Worm (Caenorhabditis elegans): ENCODE results near the gene unc-58.

Gene unc-58

DNA sequence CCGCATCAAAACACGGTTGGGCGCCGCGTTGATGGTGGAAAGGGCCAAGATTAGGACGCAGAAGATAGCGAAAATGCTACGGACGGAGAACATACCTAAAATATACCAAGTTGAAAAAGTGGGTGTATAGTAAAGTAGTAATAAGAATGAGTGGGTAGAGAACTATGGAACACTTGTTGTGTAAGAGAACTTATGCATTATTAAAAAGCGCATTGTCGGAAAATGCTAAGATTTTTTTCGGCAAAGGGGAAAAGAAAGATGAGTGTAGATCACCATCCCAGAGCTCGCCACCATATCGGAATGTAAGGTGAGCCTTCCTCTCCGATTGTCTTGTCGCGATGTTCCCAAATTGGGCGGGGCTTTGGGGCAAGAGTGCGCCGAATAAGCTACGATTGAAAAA, 45.1 kb downstream of the unc-58 start, which contains the start of gene flp-28:
TSS of gene flp-28 (minus strand) at position 101 of the 400 bp plus-strand sequence.
- no peak for TF ChIP-seq nhr-237 (tag; optimal IDR thresholded peaks at IDR 0.05)

DNA sequence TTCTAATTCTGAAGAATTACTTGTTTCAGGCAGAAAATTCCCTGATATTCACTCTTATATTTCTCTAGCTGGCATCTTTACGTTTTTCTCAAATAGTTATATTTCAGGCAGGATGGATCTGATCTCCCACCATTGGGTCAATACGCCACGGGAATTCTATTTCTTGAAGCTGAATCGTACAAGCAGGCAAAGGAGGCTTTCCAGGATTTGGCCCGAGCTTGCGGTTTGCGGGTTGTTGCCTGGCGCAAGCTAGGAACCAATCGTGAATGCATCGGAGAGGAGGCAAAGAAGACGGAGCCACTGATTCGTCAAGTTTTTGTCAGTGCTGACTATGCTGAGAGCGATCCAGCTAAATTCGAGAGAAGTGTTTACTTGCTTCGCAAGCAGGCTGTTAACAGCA, 47.9 kb downstream of the unc-58 start:
- no peak for TF ChIP-seq flh-1 (GFP tag; optimal IDR thresholded peaks at IDR 0.05)
- TF ChIP-seq elt-3 (tag; optimal IDR thresholded peaks at IDR 0.05), result no peak
- no peak for TF ChIP-seq pha-4 (tag; optimal IDR thresholded peaks at IDR 0.05)
- no peak for TF ChIP-seq snpc-4 (tag; optimal IDR thresholded peaks at IDR 0.05)
- TF ChIP-seq blmp-1 (tag; optimal IDR thresholded peaks at IDR 0.05), result no peak
- no peak for TF ChIP-seq lin-32 (GFP tag; optimal IDR thresholded peaks at IDR 0.05)
- no peak for TF ChIP-seq hlh-1 (tag; optimal IDR thresholded peaks at IDR 0.05)
- no peak for TF ChIP-seq tbx-8 (GFP tag; optimal IDR thresholded peaks at IDR 0.05)
- no peak for TF ChIP-seq ces-1 (GFP tag; optimal IDR thresholded peaks at IDR 0.05)
- no peak for TF ChIP-seq nhr-12 (tag; optimal IDR thresholded peaks at IDR 0.05)

DNA sequence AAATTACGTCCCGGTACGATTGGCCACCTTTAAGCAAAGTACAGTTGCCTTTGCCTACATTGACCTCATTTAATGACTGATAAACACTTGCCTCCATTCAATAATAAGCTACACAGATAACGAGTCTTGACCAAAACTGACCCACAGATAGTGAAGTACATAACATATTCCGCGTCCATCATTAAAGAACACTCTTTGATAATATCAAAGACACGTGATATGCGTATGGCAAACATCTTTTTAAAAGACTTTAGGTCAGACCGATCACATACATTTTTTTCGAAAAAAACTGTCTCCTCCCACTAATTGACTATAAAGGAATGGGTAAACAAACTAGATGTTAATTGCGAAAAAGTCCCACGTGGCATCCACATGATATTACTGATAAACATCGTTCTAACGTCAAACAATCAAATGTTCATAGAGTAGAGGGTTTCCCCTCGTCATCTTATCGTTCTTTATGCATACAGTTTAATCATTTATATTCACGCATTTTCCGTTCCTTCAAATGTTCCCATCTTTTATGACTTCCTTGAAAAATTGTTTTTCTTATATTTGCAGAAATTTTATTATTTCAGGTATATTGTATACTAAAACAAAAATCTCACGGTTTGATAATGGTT, 48.8 kb downstream of the unc-58 start, which contains the start of gene W07E11.1:
TSS of gene W07E11.1 (plus strand) at position 573 of the 623 bp plus-strand sequence.
- TF ChIP-seq sem-2 (GFP tag; optimal IDR thresholded peaks at IDR 0.05) (no peak), unc-39 (tag; optimal IDR thresholded peaks at IDR 0.05) (no peak), unc-62 (GFP tag; optimal IDR thresholded peaks at IDR 0.05) (no peak), nhr-2 (tag; optimal IDR thresholded peaks at IDR 0.05) (no peak), ces-1 (GFP tag; optimal IDR thresholded peaks at IDR 0.05) (no peak), sptf-1 (tag; optimal IDR thresholded peaks at IDR 0.05) (no peak), ham-2 (GFP tag; optimal IDR thresholded peaks at IDR 0.05) (no peak), tbx-8 (GFP tag; optimal IDR thresholded peaks at IDR 0.05) (no peak), mab-5 (tag; optimal IDR thresholded peaks at IDR 0.05) (no peak), mep-1 (tag; optimal IDR thresholded peaks at IDR 0.05) (no peak), nhr-12 (tag; optimal IDR thresholded peaks at IDR 0.05) (no peak), elt-1 (tag; optimal IDR thresholded peaks at IDR 0.05; ENCODE audit: borderline replicate concordance, insufficient read depth) (no peak), nhr-76 (tag; optimal IDR thresholded peaks at IDR 0.05) (no peak), bed-3 (GFP tag; optimal IDR thresholded peaks at IDR 0.05) (no peak), blmp-1 (tag; optimal IDR thresholded peaks at IDR 0.05) (no peak), pha-4 (tag; optimal IDR thresholded peaks at IDR 0.05) (no peak)

DNA sequence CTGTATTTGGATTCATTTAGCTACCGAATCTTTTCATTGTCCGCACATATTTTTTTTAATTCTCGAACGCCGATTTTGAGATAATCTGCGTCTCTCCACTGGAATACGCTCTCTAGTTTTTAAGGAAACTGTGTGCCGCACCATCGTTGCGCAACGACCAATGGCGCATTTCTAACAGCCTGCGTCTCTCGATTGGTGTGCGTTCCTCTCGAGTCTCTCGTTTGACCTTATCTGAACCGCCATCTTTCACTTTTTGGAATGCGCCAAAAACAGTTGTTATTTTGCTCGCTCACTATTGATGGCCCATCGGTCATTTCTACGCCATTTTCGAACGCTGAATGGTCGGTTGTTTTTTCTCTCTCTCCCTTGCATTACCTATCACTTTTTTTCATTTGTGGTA, 49.7 kb downstream of the unc-58 start:
- TF ChIP-seq elt-1 (tag; optimal IDR thresholded peaks at IDR 0.05; ENCODE audit: borderline replicate concordance, insufficient read depth) (peak; percentile 84), nhr-2 (tag; optimal IDR thresholded peaks at IDR 0.05) (peak; percentile 51), zip-8 (tag; optimal IDR thresholded peaks at IDR 0.05) (peak; percentile 37), ham-2 (GFP tag; optimal IDR thresholded peaks at IDR 0.05) (no peak), elt-3 (tag; optimal IDR thresholded peaks at IDR 0.05) (no peak), ceh-39 (tag; optimal IDR thresholded peaks at IDR 0.05) (no peak)

DNA sequence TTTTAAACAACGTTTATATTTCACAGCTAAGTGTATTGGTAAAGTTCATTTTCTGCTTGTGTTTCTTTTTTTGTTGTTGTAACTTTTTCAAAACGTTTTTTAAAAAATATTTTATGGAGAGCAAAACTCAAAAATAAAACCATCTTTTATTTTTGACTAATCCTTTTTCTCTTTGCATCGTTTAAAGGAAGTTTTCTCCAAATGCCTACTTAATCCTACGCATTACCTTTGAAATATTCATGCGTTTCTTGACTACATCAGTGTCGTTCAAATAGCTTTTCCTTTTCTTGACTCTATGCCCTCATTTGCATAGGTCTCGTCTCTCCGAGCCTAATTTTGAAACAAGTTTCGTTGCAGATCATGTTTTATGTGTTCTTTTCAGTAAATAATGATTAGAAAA, 51.9 kb downstream of the unc-58 start:
- TF ChIP-seq unc-39 (tag; optimal IDR thresholded peaks at IDR 0.05), result no peak
- TF ChIP-seq ztf-11 (tag; optimal IDR thresholded peaks at IDR 0.05), result no peak
- TF ChIP-seq nhr-2 (tag; optimal IDR thresholded peaks at IDR 0.05), result no peak

DNA sequence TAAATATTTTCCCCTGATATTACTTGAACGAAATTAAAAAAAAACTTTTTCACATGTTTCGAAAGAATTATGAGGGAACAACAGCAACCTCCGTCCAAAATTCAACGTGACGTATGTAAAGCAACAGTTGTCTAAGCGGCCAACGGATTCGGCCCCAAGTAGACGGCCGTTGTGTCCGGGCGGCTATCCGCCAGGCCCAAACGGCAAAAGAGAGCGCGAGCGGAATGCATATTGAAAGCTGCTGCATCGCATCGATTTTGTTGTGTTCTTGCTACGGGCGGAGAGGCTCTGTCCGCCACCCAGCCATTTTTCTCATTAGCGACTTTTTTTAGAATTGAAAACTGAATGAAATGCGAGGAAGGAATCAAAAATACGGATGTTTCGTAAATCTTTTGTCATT, 53.8 kb downstream of the unc-58 start:
- TF ChIP-seq unc-39 (tag; optimal IDR thresholded peaks at IDR 0.05) (no peak), hlh-1 (tag; optimal IDR thresholded peaks at IDR 0.05) (peak; percentile 76)

DNA sequence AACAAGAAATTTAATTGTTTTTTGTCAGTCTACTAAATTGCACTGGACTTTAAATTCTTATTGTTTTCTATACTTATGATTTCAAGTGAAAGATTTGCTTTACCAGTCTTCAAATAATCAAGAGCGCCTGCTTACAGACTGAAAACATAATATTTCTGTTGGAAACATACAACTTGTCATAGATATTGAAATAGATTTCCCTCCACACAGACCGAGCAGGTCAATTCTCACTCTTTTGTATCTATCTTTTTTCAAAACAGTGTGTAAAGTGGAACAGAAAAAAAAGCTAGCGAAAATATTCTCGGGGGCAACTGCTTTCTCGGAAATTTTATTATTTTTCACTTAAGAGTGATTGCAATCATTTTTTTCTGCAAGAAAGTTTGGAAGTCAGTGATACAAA, 54.3 kb downstream of the unc-58 start:
- no peak for TF ChIP-seq nhr-12 (tag; optimal IDR thresholded peaks at IDR 0.05)
- no peak for TF ChIP-seq nhr-76 (tag; optimal IDR thresholded peaks at IDR 0.05)
- TF ChIP-seq lin-13 (tag; optimal IDR thresholded peaks at IDR 0.05), result no peak
- no peak for TF ChIP-seq nhr-2 (tag; optimal IDR thresholded peaks at IDR 0.05)
- no peak for TF ChIP-seq sptf-1 (tag; optimal IDR thresholded peaks at IDR 0.05)
- no peak for TF ChIP-seq ztf-11 (tag; optimal IDR thresholded peaks at IDR 0.05)
- no peak for TF ChIP-seq unc-39 (tag; optimal IDR thresholded peaks at IDR 0.05)
- TF ChIP-seq drap-1 (GFP tag; optimal IDR thresholded peaks at IDR 0.05), result no peak
- no peak for TF ChIP-seq lin-32 (GFP tag; optimal IDR thresholded peaks at IDR 0.05)
- TF ChIP-seq tbx-8 (GFP tag; optimal IDR thresholded peaks at IDR 0.05), result no peak
- TF ChIP-seq blmp-1 (tag; optimal IDR thresholded peaks at IDR 0.05), result no peak
- no peak for TF ChIP-seq nhr-28 (tag; optimal IDR thresholded peaks at IDR 0.05)
- no peak for TF ChIP-seq ceh-39 (tag; optimal IDR thresholded peaks at IDR 0.05)

All from whole organism, mixed stage, embryonic.